Fruit fly (Drosophila melanogaster) whole organism, embryonic: ENCODE data around the gene Rab6.

Experiments used
- Aef1 ChIP-seq: fragments of 200-800 bp; sonication (Bioruptor generic); IDR thresholded peaks from 3 replicates; pipeline ENCODE4 v1.3.6; 2022; ENCODE audit warnings: missing biosample characterization, missing genetic modification characterization
- Bgb ChIP-seq: fragments of 200-800 bp; sonication (Bioruptor generic); IDR thresholded peaks from 2 replicates; pipeline ENCODE4 v1.3.6; 2022; ENCODE audit warnings: missing biosample characterization, missing genetic modification characterization; ENCODE audit not compliant: partially characterized antibody
- CG10147 ChIP-seq: fragments of 200-800 bp; sonication (Bioruptor generic); optimal IDR thresholded peaks from 2 replicates; lab custom pipeline; 2019; ENCODE audit warnings: missing biosample characterization, mild to moderate bottlenecking, missing genetic modification characterization, moderate library complexity
- CG11696 ChIP-seq: fragments of 200-800 bp; sonication (Bioruptor generic); IDR thresholded peaks from 2 replicates; pipeline ENCODE4 v1.3.6; 2022; ENCODE audit warnings: missing biosample characterization, missing genetic modification characterization
- CG14014 ChIP-seq: fragments of 200-800 bp; sonication (Bioruptor generic); IDR thresholded peaks from 2 replicates; pipeline ENCODE4 v1.3.6; 2022; ENCODE audit warnings: missing biosample characterization, missing genetic modification characterization
- CG15269 ChIP-seq: fragments of 200-800 bp; sonication (Bioruptor generic); optimal IDR thresholded peaks from 2 replicates; lab custom pipeline; 2018; ENCODE audit warnings: missing biosample characterization, mild to moderate bottlenecking, missing genetic modification characterization, moderate library complexity
- CG1529 ChIP-seq: fragments of 200-800 bp; sonication (Bioruptor generic); optimal IDR thresholded peaks from 3 replicates; lab custom pipeline; 2018; ENCODE audit warnings: missing biosample characterization, missing genetic modification characterization
- CG16779 ChIP-seq: fragments of 200-800 bp; sonication (Bioruptor generic); IDR thresholded peaks from 2 replicates; pipeline ENCODE4 v1.3.6; 2022; ENCODE audit warnings: missing biosample characterization, missing genetic modification characterization
- CG17328 ChIP-seq: fragments of 200-800 bp; sonication (Bioruptor generic); IDR thresholded peaks from 2 replicates; pipeline ENCODE4 v1.3.6; 2022; ENCODE audit warnings: missing biosample characterization, missing genetic modification characterization
- CG17568 ChIP-seq: fragments of 200-800 bp; sonication (Bioruptor generic); optimal IDR thresholded peaks from 2 replicates; lab custom pipeline; 2018; ENCODE audit warnings: missing biosample characterization, mild to moderate bottlenecking, missing genetic modification characterization, moderate library complexity
- CG2120 ChIP-seq: fragments of 200-800 bp; sonication (Bioruptor generic); optimal IDR thresholded peaks from 3 replicates; lab custom pipeline; 2016; ENCODE audit warnings: missing biosample characterization, missing genetic modification characterization
- CG2712 ChIP-seq: fragments of 200-800 bp; optimal IDR thresholded peaks from 3 replicates; lab custom pipeline; 2019; ENCODE audit warnings: missing biosample characterization, mild to moderate bottlenecking, missing genetic modification characterization, moderate library complexity
- CG30020 ChIP-seq: fragments of 200-800 bp; optimal IDR thresholded peaks from 2 replicates; lab custom pipeline; 2019; ENCODE audit warnings: missing biosample characterization, mild to moderate bottlenecking, missing genetic modification characterization, moderate library complexity
- CG32767 ChIP-seq: fragments of 200-800 bp; sonication (Bioruptor generic); IDR thresholded peaks from 2 replicates; pipeline ENCODE4 v1.3.6; 2022; ENCODE audit warnings: missing biosample characterization, missing genetic modification characterization
- CG34376 ChIP-seq: fragments of 200-800 bp; sonication (Bioruptor generic); optimal IDR thresholded peaks from 2 replicates; lab custom pipeline; 2018; ENCODE audit warnings: missing biosample characterization, mild to moderate bottlenecking, missing genetic modification characterization
- CG3995 ChIP-seq: fragments of 200-800 bp; sonication (Bioruptor generic); optimal IDR thresholded peaks from 3 replicates; lab custom pipeline; 2016; ENCODE audit warnings: missing biosample characterization, missing genetic modification characterization
- CG6683 ChIP-seq: fragments of 200-800 bp; sonication (Bioruptor generic); optimal IDR thresholded peaks from 2 replicates; lab custom pipeline; 2017; ENCODE audit warnings: missing biosample characterization, mild to moderate bottlenecking, missing genetic modification characterization, missing genetic modification reagents
- CG6813 ChIP-seq: fragments of 200-800 bp; sonication (Bioruptor generic); optimal IDR thresholded peaks from 2 replicates; lab custom pipeline; 2017; ENCODE audit warnings: missing biosample characterization, missing genetic modification characterization, mild to moderate bottlenecking, moderate library complexity, missing genetic modification reagents
- CG6854 ChIP-seq: fragments of 200-800 bp; sonication (Bioruptor generic); optimal IDR thresholded peaks from 3 replicates; lab custom pipeline; 2017; ENCODE audit warnings: missing biosample characterization, mild to moderate bottlenecking, missing genetic modification characterization
- CG7839 ChIP-seq: fragments of 200-800 bp; sonication (Bioruptor generic); optimal IDR thresholded peaks from 3 replicates; lab custom pipeline; 2018; ENCODE audit warnings: missing biosample characterization, mild to moderate bottlenecking, missing genetic modification characterization, moderate library complexity
- CG8359 ChIP-seq: fragments of 200-800 bp; sonication (Bioruptor generic); optimal IDR thresholded peaks from 2 replicates; lab custom pipeline; 2017; ENCODE audit warnings: missing biosample characterization, mild to moderate bottlenecking, missing genetic modification characterization, borderline replicate concordance
- Camta ChIP-seq: fragments of 200-800 bp; sonication (Bioruptor generic); optimal IDR thresholded peaks from 2 replicates; lab custom pipeline; 2016; ENCODE audit warnings: missing biosample characterization, missing genetic modification characterization
- D19A ChIP-seq: fragments of 200-800 bp; optimal IDR thresholded peaks from 3 replicates; lab custom pipeline; 2019; ENCODE audit warnings: missing biosample characterization, mild to moderate bottlenecking, missing genetic modification characterization, moderate library complexity
- D19B ChIP-seq: fragments of 200-800 bp; sonication (Bioruptor generic); optimal IDR thresholded peaks from 2 replicates; lab custom pipeline; 2017; ENCODE audit warnings: missing biosample characterization, mild to moderate bottlenecking, missing genetic modification characterization
- Dad ChIP-seq: fragments of 200-800 bp; sonication (Bioruptor generic); optimal IDR thresholded peaks from 3 replicates; lab custom pipeline; 2016; ENCODE audit warnings: missing biosample characterization, missing genetic modification characterization
- Deaf1 ChIP-seq: fragments of 200-800 bp; optimal IDR thresholded peaks from 3 replicates; lab custom pipeline; 2019; ENCODE audit warnings: missing biosample characterization, mild to moderate bottlenecking, missing genetic modification characterization, moderate library complexity
- Gsc ChIP-seq: fragments of 200-800 bp; sonication (Bioruptor generic); IDR thresholded peaks from 2 replicates; pipeline ENCODE4 v1.3.6; 2022; ENCODE audit warnings: missing biosample characterization, missing genetic modification characterization
- HLH4C ChIP-seq: fragments of 200-800 bp; sonication (Bioruptor generic); IDR thresholded peaks from 3 replicates; pipeline ENCODE4 v1.3.6; 2022; ENCODE audit warnings: missing biosample characterization, missing genetic modification characterization; ENCODE audit not compliant: partially characterized antibody
- HmgZ ChIP-seq: fragments of 200-800 bp; sonication (Bioruptor generic); optimal IDR thresholded peaks from 2 replicates; lab custom pipeline; 2018; ENCODE audit warnings: missing biosample characterization, mild to moderate bottlenecking, missing genetic modification characterization
- Hr51 ChIP-seq, 2 experiments: fragments of 200-800 bp; sonication (Bioruptor generic); optimal IDR thresholded peaks; 2 replicates in 1 of 2; 3 replicates in 1 of 2; lab custom pipeline; 2016 to 2018; ENCODE audit warnings: missing biosample characterization in 2 of 2, missing genetic modification characterization in 2 of 2, mild to moderate bottlenecking in 1 of 2, moderate library complexity in 1 of 2
- Jarid2 ChIP-seq: fragments of 200-800 bp; sonication (Bioruptor generic); optimal IDR thresholded peaks from 3 replicates; lab custom pipeline; 2017; ENCODE audit warnings: mild to moderate bottlenecking, missing biosample characterization, missing genetic modification reagents, missing genetic modification characterization
- Med ChIP-seq: fragments of 200-800 bp; sonication (Bioruptor generic); peaks from one replicate; lab custom pipeline; 2016; ENCODE audit warnings: missing biosample characterization, missing genetic modification characterization, mild to moderate bottlenecking, inconsistent platforms, moderate library complexity
- Meics ChIP-seq: fragments of 200-800 bp; sonication (Bioruptor generic); optimal IDR thresholded peaks from 2 replicates; lab custom pipeline; 2017; ENCODE audit warnings: missing biosample characterization, mild to moderate bottlenecking, missing genetic modification characterization
- Nf-YB ChIP-seq: fragments of 200-800 bp; sonication (Bioruptor generic); optimal IDR thresholded peaks from 3 replicates; lab custom pipeline; 2019; ENCODE audit warnings: missing biosample characterization, mild to moderate bottlenecking, missing genetic modification characterization, moderate library complexity
- Opbp ChIP-seq: fragments of 200-800 bp; sonication (Bioruptor generic); IDR thresholded peaks from 3 replicates; pipeline ENCODE4 v1.3.6; 2022; ENCODE audit warnings: missing biosample characterization, missing genetic modification characterization; ENCODE audit not compliant: partially characterized antibody
- Sry-δ ChIP-seq: fragments of 200-800 bp; sonication (Bioruptor generic); optimal IDR thresholded peaks from 2 replicates; lab custom pipeline; 2016; ENCODE audit warnings: missing biosample characterization, missing genetic modification characterization
- TFAM ChIP-seq: fragments of 200-800 bp; sonication (Bioruptor generic); optimal IDR thresholded peaks from 2 replicates; lab custom pipeline; 2017; ENCODE audit warnings: missing biosample characterization, missing genetic modification characterization, inconsistent platforms
- amos ChIP-seq: fragments of 200-800 bp; sonication (Bioruptor generic); IDR thresholded peaks from 2 replicates; pipeline ENCODE4 v1.3.6; 2022; ENCODE audit warnings: missing biosample characterization, missing genetic modification characterization; ENCODE audit not compliant: partially characterized antibody
- chif ChIP-seq, 2 experiments: fragments of 200-800 bp; sonication (Bioruptor generic); optimal IDR thresholded peaks; 3 replicates each; lab custom pipeline; 2016; ENCODE audit warnings: missing biosample characterization in 2 of 2, missing genetic modification characterization in 2 of 2
- da ChIP-seq: fragments of 200-800 bp; sonication (Bioruptor generic); optimal IDR thresholded peaks from 2 replicates; lab custom pipeline; 2016; ENCODE audit warnings: missing biosample characterization, missing genetic modification characterization
- dimm ChIP-seq: fragments of 200-800 bp; sonication (Bioruptor generic); IDR thresholded peaks from 2 replicates; pipeline ENCODE4 v1.3.6; 2022; ENCODE audit warnings: missing biosample characterization, missing genetic modification characterization
- emc ChIP-seq: fragments of 200-800 bp; sonication (Bioruptor generic); optimal IDR thresholded peaks from 2 replicates; lab custom pipeline; 2016; ENCODE audit warnings: missing biosample characterization, missing genetic modification characterization
- kah ChIP-seq: fragments of 200-800 bp; sonication (Bioruptor generic); optimal IDR thresholded peaks from 2 replicates; lab custom pipeline; 2018; ENCODE audit warnings: missing biosample characterization, mild to moderate bottlenecking, missing genetic modification characterization
- nau ChIP-seq: fragments of 200-800 bp; sonication (Bioruptor generic); optimal IDR thresholded peaks from 3 replicates; lab custom pipeline; 2017; ENCODE audit warnings: missing biosample characterization, mild to moderate bottlenecking, missing genetic modification characterization, missing genetic modification reagents
- salm ChIP-seq: fragments of 200-800 bp; sonication (Bioruptor generic); optimal IDR thresholded peaks from 2 replicates; lab custom pipeline; 2018; ENCODE audit warnings: missing biosample characterization, mild to moderate bottlenecking, missing genetic modification characterization
- shn ChIP-seq: fragments of 200-800 bp; sonication (Bioruptor generic); optimal IDR thresholded peaks from 3 replicates; lab custom pipeline; 2016; ENCODE audit warnings: missing biosample characterization, missing genetic modification characterization
- sqz ChIP-seq: fragments of 200-800 bp; sonication (Bioruptor generic); optimal IDR thresholded peaks from 3 replicates; lab custom pipeline; 2018; ENCODE audit warnings: missing biosample characterization, mild to moderate bottlenecking, missing genetic modification characterization

Gene Rab6

dm6 chr2L:12103231-12104210, 5.4 kb downstream of the Rab6 start, which contains the start of the genes Patsas and ThrRS (continued):
- TF ChIP-seq Gsc, result no peak
- peak; percentile 14 for TF ChIP-seq CG8359
- TF ChIP-seq Camta (GFP tag; lab: Kevin White, UChicago), result peak; percentile 61
- TF ChIP-seq CG6813 (GFP tag; lab: Kevin White, UChicago), result peak; percentile 62
- no peak for TF ChIP-seq Bgb (GFP tag; lab: Robert Waterston, UW)
- TF ChIP-seq HLH4C (GFP tag; lab: Robert Waterston, UW), result no peak
- peak; percentile 92 for TF ChIP-seq CG30020
- TF ChIP-seq CG7839, result peak; percentile 92
- TF ChIP-seq kah (GFP tag; lab: Kevin White, UChicago), result peak; percentile 37
- peak; percentile 52 for TF ChIP-seq HmgZ (tag; lab: Kevin White, UChicago)
- TF ChIP-seq D19B (GFP tag; lab: Kevin White, UChicago), result peak; percentile 72
- peak; percentile 43 for TF ChIP-seq Jarid2 (GFP tag; lab: Kevin White, UChicago)
- TF ChIP-seq Deaf1 (tag; lab: Kevin White, UChicago), result no peak
- peak; percentile 72; the same call in 1 of the 2 replicates for TF ChIP-seq CG32767
- TF ChIP-seq sqz, result peak; percentile 65
- TF ChIP-seq amos (GFP tag; lab: Robert Waterston, UW), result 0 out of 2 replicates have a peak, but pooled peaks have one; percentile 15
- peak; percentile 66 for TF ChIP-seq salm
- TF ChIP-seq CG3995, result peak; percentile 27
- peak; percentile 91 for TF ChIP-seq CG2120 (GFP tag; lab: Kevin White, UChicago)
- TF ChIP-seq CG6854 (GFP tag; lab: Kevin White, UChicago), result peak; percentile 51
- no peak for TF ChIP-seq CG16779
- peak; percentile 90 for TF ChIP-seq CG15269 (tag; lab: Kevin White, UChicago)
- peak; percentile 86 for TF ChIP-seq Aef1 (GFP tag; lab: Robert Waterston, UW)
- TF ChIP-seq shn, result peak; percentile 76
- TF ChIP-seq CG17328 (GFP tag; lab: Robert Waterston, UW), result peak; percentile 76
- peak; percentile 45 to 77 for TF ChIP-seq chif (GFP tag; optimal IDR thresholded peaks at IDR 0.05; lab: Kevin White, UChicago)
- peak; percentile 58 for TF ChIP-seq CG11696 (GFP tag; lab: Robert Waterston, UW)
- TF ChIP-seq Opbp (GFP tag; lab: Robert Waterston, UW), result no peak; the same call in 2 of the 3 replicates
- TF ChIP-seq CG1529 (GFP tag; lab: Kevin White, UChicago), result peak; percentile 42
- TF ChIP-seq CG14014 (GFP tag; lab: Robert Waterston, UW), result peak; percentile 85
- peak; percentile 94 for TF ChIP-seq Med (GFP tag; lab: Kevin White, UChicago)
- no peak for TF ChIP-seq da
- no peak for TF ChIP-seq nau (GFP tag; lab: Kevin White, UChicago)
- TF ChIP-seq CG34376 (GFP tag; lab: Kevin White, UChicago), result peak; percentile 31
- TF ChIP-seq CG10147 (GFP tag; lab: Kevin White, UChicago), result peak; percentile 90
- peak; percentile 70 for TF ChIP-seq D19A (tag; lab: Kevin White, UChicago)
- peak; percentile 89 for TF ChIP-seq CG2712 (tag; lab: Kevin White, UChicago)
- TF ChIP-seq TFAM, result no peak
- peak; percentile 41 for TF ChIP-seq Sry-δ (GFP tag; lab: Kevin White, UChicago)
- no peak for TF ChIP-seq CG17568 (GFP tag; lab: Kevin White, UChicago)
- TF ChIP-seq Nf-YB (GFP tag; lab: Kevin White, UChicago), result peak; percentile 70
- TF ChIP-seq dimm (GFP tag; lab: Robert Waterston, UW), result peak; percentile 53
- peak; percentile 78 to 88 for TF ChIP-seq Hr51 (GFP tag; optimal IDR thresholded peaks at IDR 0.05; lab: Kevin White, UChicago)
- peak; percentile 61 for TF ChIP-seq emc
- TF ChIP-seq Dad (GFP tag; lab: Kevin White, UChicago), result peak; percentile 71
- peak; percentile 87 for TF ChIP-seq Meics (GFP tag; lab: Kevin White, UChicago)
- TF ChIP-seq CG6683 (GFP tag; lab: Kevin White, UChicago), result peak; percentile 47
